Fruit fly (Drosophila melanogaster) whole organism, embryonic: ENCODE data around the gene Pis.

Experiments
- C15 ChIP-seq: fragments of 200-800 bp; sonication (Bioruptor generic); IDR thresholded peaks from 3 replicates; pipeline ENCODE4 v1.3.6; 2022; ENCODE audit warnings: missing biosample characterization, missing genetic modification characterization
- CG17802 ChIP-seq: fragments of 200-800 bp; sonication (Bioruptor generic); optimal IDR thresholded peaks from 2 replicates; lab custom pipeline; 2018; ENCODE audit warnings: missing biosample characterization, mild to moderate bottlenecking, missing genetic modification characterization, moderate library complexity
- CG3407 ChIP-seq: fragments of 200-800 bp; sonication (Bioruptor generic); optimal IDR thresholded peaks from 2 replicates; lab custom pipeline; 2018; ENCODE audit warnings: missing biosample characterization, mild to moderate bottlenecking, missing genetic modification characterization
- CG6854 ChIP-seq: fragments of 200-800 bp; sonication (Bioruptor generic); optimal IDR thresholded peaks from 3 replicates; lab custom pipeline; 2017; ENCODE audit warnings: missing biosample characterization, mild to moderate bottlenecking, missing genetic modification characterization
- D ChIP-seq, 2 experiments: fragments of 200-800 bp in 1 of 2; fragments of >200 bp in 1 of 2; sonication (Bioruptor generic) in 1 of 2; optimal IDR thresholded peaks; 2 replicates in 1 of 2; 3 replicates in 1 of 2; lab custom pipeline; 2017; ENCODE audit warnings: mild to moderate bottlenecking in 1 of 2, missing biosample characterization in 1 of 2, missing genetic modification characterization in 1 of 2, missing genetic modification reagents in 1 of 2
- Dip3 ChIP-seq: fragments of 200-800 bp; sonication (Bioruptor generic); optimal IDR thresholded peaks from 3 replicates; lab custom pipeline; 2016; ENCODE audit warnings: missing biosample characterization, missing genetic modification characterization
- Drgx ChIP-seq: fragments of 200-800 bp; sonication (Bioruptor generic); IDR thresholded peaks from 2 replicates; pipeline ENCODE4 v1.3.6; 2022; ENCODE audit warnings: missing biosample characterization, missing genetic modification characterization
- gfzf ChIP-seq: fragments of 200-800 bp; sonication (Bioruptor generic); optimal IDR thresholded peaks from 2 replicates; lab custom pipeline; 2016; ENCODE audit warnings: missing biosample characterization, mild to moderate bottlenecking, missing genetic modification characterization, moderate library complexity
- nerfin-1 ChIP-seq: fragments of 200-800 bp; sonication (Bioruptor generic); optimal IDR thresholded peaks from 3 replicates; lab custom pipeline; 2019; ENCODE audit warnings: missing biosample characterization, mild to moderate bottlenecking, missing genetic modification characterization, moderate library complexity
- nom ChIP-seq: fragments of 200-800 bp; sonication (Bioruptor generic); optimal IDR thresholded peaks from 2 replicates; lab custom pipeline; 2017; ENCODE audit warnings: missing biosample characterization, missing genetic modification characterization, mild to moderate bottlenecking, moderate library complexity, missing genetic modification reagents

DNA sequence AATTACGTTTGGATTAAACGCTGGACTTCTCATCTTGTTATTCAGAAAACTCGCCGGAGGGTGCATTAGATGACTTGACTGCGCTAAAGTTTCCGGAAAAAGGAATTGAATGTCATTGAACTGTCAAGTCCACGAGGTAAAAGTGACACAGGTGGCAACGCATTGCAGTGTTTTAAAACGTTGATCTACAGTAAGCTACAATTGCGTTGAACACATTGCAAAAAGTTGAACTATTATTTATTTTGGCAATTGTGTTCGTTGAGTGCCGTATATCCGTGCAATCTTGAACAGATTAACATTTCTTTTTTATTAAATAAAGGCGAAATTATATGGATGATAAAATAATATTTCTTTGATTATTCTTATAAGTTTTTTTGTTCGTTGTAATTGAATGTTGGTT is 14.8 kb downstream of the Pis start, which contains the start of gene CG15599:
- TF ChIP-seq CG3407 (GFP tag; lab: Kevin White, UChicago) (no peak), nerfin-1 (no peak), Drgx (GFP tag; lab: Robert Waterston, UW) (no peak), CG17802 (no peak), nom (no peak), D (optimal IDR thresholded peaks at IDR 0.05; lab: Kevin White, UChicago) (no peak), D (GFP tag; optimal IDR thresholded peaks at IDR 0.05; lab: Kevin White, UChicago) (no peak), gfzf (GFP tag; lab: Kevin White, UChicago) (no peak), CG6854 (GFP tag; lab: Kevin White, UChicago) (no peak), Dip3 (GFP tag; lab: Kevin White, UChicago) (no peak), C15 (no peak)
